Fruit fly (Drosophila melanogaster) whole organism, wandering third instar larva: Measurements from ENCODE around the gene mab-21.

Experiments used
- CG9705 ChIP-seq: fragments of 200-800 bp; sonication (Bioruptor generic); optimal IDR thresholded peaks from 2 replicates; lab custom pipeline; 2018; ENCODE audit warnings: missing biosample characterization, mild to moderate bottlenecking, missing genetic modification characterization
- CrebA ChIP-seq: fragments of 200-800 bp; sonication (Bioruptor generic); optimal IDR thresholded peaks from 2 replicates; lab custom pipeline; 2016; ENCODE audit warnings: missing biosample characterization, mild to moderate bottlenecking, missing genetic modification characterization, borderline replicate concordance
- Dfd ChIP-seq: fragments of >200 bp; optimal IDR thresholded peaks from 2 replicates; lab custom pipeline; 2017; ENCODE audit warnings: missing biosample characterization, missing genetic modification characterization
- HLH106 ChIP-seq: fragments of 200-800 bp; optimal IDR thresholded peaks from 3 replicates; lab custom pipeline; 2019; ENCODE audit warnings: missing biosample characterization, mild to moderate bottlenecking, missing genetic modification characterization, moderate library complexity
- Hnf4 ChIP-seq: fragments of 200-800 bp; sonication (Bioruptor generic); optimal IDR thresholded peaks from 2 replicates; lab custom pipeline; 2016; ENCODE audit warnings: missing biosample characterization, mild to moderate bottlenecking, missing genetic modification characterization
- Hr78 ChIP-seq: fragments of >200 bp; optimal IDR thresholded peaks from 2 replicates; lab custom pipeline; 2017; ENCODE audit warnings: missing biosample characterization, missing genetic modification characterization
- Hr83 ChIP-seq: fragments of 200-300 bp; sonication (Bioruptor generic); optimal IDR thresholded peaks from 2 replicates; lab custom pipeline; 2016; ENCODE audit warnings: missing biosample characterization, mild to moderate bottlenecking, missing genetic modification characterization, moderate library complexity; ENCODE audit not compliant: poor library complexity, severe bottlenecking
- Jra ChIP-seq: sonication (Bioruptor generic); optimal IDR thresholded peaks from 2 replicates; lab custom pipeline; 2016; ENCODE audit warnings: missing biosample characterization, missing genetic modification characterization
- Mio ChIP-seq: sonication (Bioruptor generic); optimal IDR thresholded peaks from 2 replicates; lab custom pipeline; 2016; ENCODE audit warnings: missing biosample characterization, missing genetic modification characterization
- N ChIP-seq: fragments of >200 bp; optimal IDR thresholded peaks from 2 replicates; lab custom pipeline; 2018; ENCODE audit warnings: missing biosample characterization, missing external identifiers, missing genetic modification characterization
- OdsH ChIP-seq: fragments of 200-800 bp; sonication (Bioruptor generic); optimal IDR thresholded peaks from 2 replicates; lab custom pipeline; 2016; ENCODE audit warnings: missing biosample characterization, mild to moderate bottlenecking, missing genetic modification characterization
- Rel ChIP-seq, 2 experiments: fragments of 200-800 bp; sonication (Bioruptor generic) in 1 of 2; optimal IDR thresholded peaks; 2 replicates in 1 of 2; 3 replicates in 1 of 2; lab custom pipeline; 2016 to 2019; ENCODE audit warnings: mild to moderate bottlenecking in 2 of 2, missing biosample characterization in 2 of 2, missing genetic modification characterization in 2 of 2, moderate library complexity in 1 of 2
- Sp1 ChIP-seq: fragments of 200-800 bp; sonication (Bioruptor generic); optimal IDR thresholded peaks from 3 replicates; lab custom pipeline; 2019; ENCODE audit warnings: missing biosample characterization, mild to moderate bottlenecking, missing genetic modification characterization, moderate library complexity
- Vsx2 ChIP-seq: fragments of 200-300, 225-300 bp; sonication (Bioruptor generic); optimal IDR thresholded peaks from 2 replicates; lab custom pipeline; 2018; ENCODE audit warnings: missing biosample characterization, missing genetic modification characterization; ENCODE audit not compliant: partially characterized antibody
- br ChIP-seq: fragments of 200-800 bp; sonication (Bioruptor generic); optimal IDR thresholded peaks from 2 replicates; lab custom pipeline; 2016; ENCODE audit warnings: missing biosample characterization, missing genetic modification characterization
- dl ChIP-seq, 2 experiments: fragments of 175-275, 200-275 bp in 1 of 2; fragments of 200-275 bp in 1 of 2; sonication (Bioruptor generic); optimal IDR thresholded peaks; lab custom pipeline; 2018; ENCODE audit warnings: mild to moderate bottlenecking in 2 of 2, missing biosample characterization in 2 of 2, missing genetic modification characterization in 2 of 2, moderate library complexity in 2 of 2; ENCODE audit not compliant: partially characterized antibody in 2 of 2, insufficient read depth in 1 of 2
- dmrt93B ChIP-seq: fragments of 200-800 bp; sonication (Bioruptor generic); optimal IDR thresholded peaks from 2 replicates; lab custom pipeline; 2018; ENCODE audit warnings: missing biosample characterization, mild to moderate bottlenecking, missing genetic modification characterization
- dsf ChIP-seq: sonication (Bioruptor generic); optimal IDR thresholded peaks from 2 replicates; lab custom pipeline; 2016; ENCODE audit warnings: missing biosample characterization, missing genetic modification characterization, borderline replicate concordance
- ey ChIP-seq: fragments of 200-800 bp; sonication (Bioruptor generic); optimal IDR thresholded peaks from 2 replicates; lab custom pipeline; 2016; ENCODE audit warnings: missing biosample characterization, missing genetic modification characterization
- foxo ChIP-seq, 2 experiments: fragments of 200-800 bp; sonication (Bioruptor generic); optimal IDR thresholded peaks; 2 replicates in 1 of 2; 3 replicates in 1 of 2; lab custom pipeline; 2016 to 2017; ENCODE audit warnings: missing biosample characterization in 2 of 2, missing genetic modification characterization in 2 of 2
- fru ChIP-seq: fragments of 200-800 bp; sonication (Bioruptor generic); optimal IDR thresholded peaks from 3 replicates; lab custom pipeline; 2016; ENCODE audit warnings: missing biosample characterization, mild to moderate bottlenecking, missing genetic modification characterization
- h ChIP-seq: fragments of 200-800 bp; sonication (Bioruptor generic); optimal IDR thresholded peaks from 3 replicates; lab custom pipeline; 2016; ENCODE audit warnings: missing biosample characterization, mild to moderate bottlenecking, missing genetic modification characterization
- jim ChIP-seq: fragments of 175-275, 200-325 bp; sonication (Bioruptor generic); optimal IDR thresholded peaks from 2 replicates; lab custom pipeline; 2016; ENCODE audit warnings: missing biosample characterization, mild to moderate bottlenecking, missing genetic modification characterization
- lola ChIP-seq: fragments of >200 bp; optimal IDR thresholded peaks from 2 replicates; lab custom pipeline; 2017; ENCODE audit warnings: missing biosample characterization, missing genetic modification characterization
- pan ChIP-seq: fragments of >200 bp; optimal IDR thresholded peaks from 2 replicates; lab custom pipeline; 2017
- psq ChIP-seq: fragments of 200-800 bp; sonication (Bioruptor generic); optimal IDR thresholded peaks from 3 replicates; lab custom pipeline; 2017; ENCODE audit warnings: missing biosample characterization, mild to moderate bottlenecking, missing genetic modification characterization, moderate library complexity
- rgr ChIP-seq: fragments of 200-800 bp; sonication (Bioruptor generic); optimal IDR thresholded peaks from 3 replicates; lab custom pipeline; 2016; ENCODE audit warnings: missing biosample characterization, mild to moderate bottlenecking, missing genetic modification characterization
- sage ChIP-seq: fragments of 200-800 bp; sonication (Bioruptor generic); optimal IDR thresholded peaks from 2 replicates; lab custom pipeline; 2016; ENCODE audit warnings: missing biosample characterization, mild to moderate bottlenecking, missing genetic modification characterization
- sv ChIP-seq: fragments of 200-800 bp; sonication (Bioruptor generic); optimal IDR thresholded peaks from 3 replicates; lab custom pipeline; 2016; ENCODE audit warnings: missing biosample characterization, missing genetic modification characterization
- tai ChIP-seq: sonication (Bioruptor generic); optimal IDR thresholded peaks from 2 replicates; lab custom pipeline; 2016; ENCODE audit warnings: missing biosample characterization, missing genetic modification characterization
- usp ChIP-seq: fragments of >200 bp; optimal IDR thresholded peaks from 2 replicates; lab custom pipeline; 2017; ENCODE audit warnings: missing biosample characterization, missing genetic modification characterization
- woc ChIP-seq: sonication (Bioruptor generic); optimal IDR thresholded peaks from 2 replicates; lab custom pipeline; 2016; ENCODE audit warnings: missing biosample characterization, mild to moderate bottlenecking, missing genetic modification characterization

mab-21 gene

DNA sequence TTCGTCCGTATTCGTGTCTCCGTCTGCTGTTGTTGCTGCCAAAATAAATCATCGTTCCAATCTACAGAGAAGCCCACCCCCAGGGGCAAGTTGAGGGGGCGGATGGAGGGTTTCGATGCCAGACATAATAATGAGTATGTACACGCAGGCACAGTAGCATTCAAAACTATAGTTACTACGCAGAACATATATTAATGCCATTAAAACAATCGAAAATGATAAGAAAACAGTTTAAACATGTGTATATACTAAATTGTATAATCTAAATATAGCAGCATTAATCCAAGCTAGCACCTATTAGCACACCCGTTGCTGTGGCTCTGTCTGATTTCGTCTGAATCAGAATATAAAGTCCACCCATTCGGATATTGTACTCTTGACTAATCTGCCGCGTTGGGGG is 32.1 kb downstream of the mab-21 start (continued):
- TF ChIP-seq pan (lab: Kevin White, UChicago), result no peak
- TF ChIP-seq Jra, result peak; percentile 81
- TF ChIP-seq CrebA (GFP tag; lab: Kevin White, UChicago), result peak; percentile 89
- TF ChIP-seq, all 38 proteins: peak for 23

DNA sequence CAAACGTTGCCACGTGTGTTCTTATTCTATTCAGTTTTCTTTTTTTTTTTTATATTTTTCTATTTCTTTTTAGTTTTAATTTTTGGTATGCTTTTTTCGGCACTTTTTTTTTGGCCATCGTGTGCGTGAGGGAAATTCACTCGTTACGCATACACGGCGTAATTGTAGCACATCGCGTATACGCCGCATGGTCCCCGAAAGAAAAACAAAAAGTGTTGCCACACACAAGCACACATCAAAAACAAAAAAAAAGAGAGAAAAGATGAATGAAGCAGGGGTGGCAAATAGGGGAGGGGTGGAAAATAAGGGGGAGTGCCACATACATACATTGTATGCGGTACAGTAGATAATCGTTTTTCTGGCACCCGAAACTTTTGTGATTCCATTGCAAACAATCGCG is 35.2 kb downstream of the mab-21 start:
- no peak for TF ChIP-seq Dfd (GFP tag; lab: Kevin White, UChicago)
- TF ChIP-seq br, result no peak
- TF ChIP-seq h (GFP tag; lab: Kevin White, UChicago), result no peak
- TF ChIP-seq tai, result no peak
- no peak for TF ChIP-seq Hr83 (GFP tag; lab: Kevin White, UChicago)
- TF ChIP-seq N, result no peak
- TF ChIP-seq dmrt93B (GFP tag; lab: Kevin White, UChicago), result no peak
- TF ChIP-seq Jra, result no peak
- TF ChIP-seq fru (GFP tag; lab: Kevin White, UChicago), result no peak
- no peak for TF ChIP-seq dsf (GFP tag; lab: Kevin White, UChicago)
- TF ChIP-seq dl (GFP tag; optimal IDR thresholded peaks at IDR 0.05; lab: Kevin White, UChicago; ENCODE audit: insufficient read depth in 1 of 2, partially characterized antibody in 2 of 2), result no peak
- TF ChIP-seq woc (GFP tag; lab: Kevin White, UChicago), result no peak
- TF ChIP-seq Rel (GFP tag; optimal IDR thresholded peaks at IDR 0.05; lab: Kevin White, UChicago), result no peak
- no peak for TF ChIP-seq Rel (tag; optimal IDR thresholded peaks at IDR 0.05; lab: Kevin White, UChicago)

DNA sequence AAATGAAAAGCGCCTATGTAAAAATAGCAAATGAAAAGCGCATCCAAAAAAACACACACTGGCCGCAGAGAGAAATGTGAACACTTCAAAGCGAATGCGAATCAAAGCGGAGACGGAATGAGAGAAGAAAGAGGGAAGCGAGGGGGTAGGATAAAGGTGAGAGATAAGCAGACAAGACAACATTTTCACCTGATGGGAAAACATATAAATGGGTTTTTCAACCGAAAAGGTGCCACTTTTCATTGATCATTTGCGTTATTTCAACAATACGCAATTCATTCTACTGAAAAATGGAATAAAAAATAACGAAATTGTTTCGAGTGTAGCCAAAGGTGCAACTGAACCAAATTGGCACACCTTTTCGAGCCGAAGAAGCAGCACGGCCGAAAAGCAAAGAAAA is 35.9 kb downstream of the mab-21 start:
- TF ChIP-seq psq (GFP tag; lab: Kevin White, UChicago) (no peak), sv (GFP tag; lab: Kevin White, UChicago) (no peak), Hr78 (GFP tag; lab: Kevin White, UChicago) (no peak), lola (GFP tag; lab: Kevin White, UChicago) (no peak)

DNA sequence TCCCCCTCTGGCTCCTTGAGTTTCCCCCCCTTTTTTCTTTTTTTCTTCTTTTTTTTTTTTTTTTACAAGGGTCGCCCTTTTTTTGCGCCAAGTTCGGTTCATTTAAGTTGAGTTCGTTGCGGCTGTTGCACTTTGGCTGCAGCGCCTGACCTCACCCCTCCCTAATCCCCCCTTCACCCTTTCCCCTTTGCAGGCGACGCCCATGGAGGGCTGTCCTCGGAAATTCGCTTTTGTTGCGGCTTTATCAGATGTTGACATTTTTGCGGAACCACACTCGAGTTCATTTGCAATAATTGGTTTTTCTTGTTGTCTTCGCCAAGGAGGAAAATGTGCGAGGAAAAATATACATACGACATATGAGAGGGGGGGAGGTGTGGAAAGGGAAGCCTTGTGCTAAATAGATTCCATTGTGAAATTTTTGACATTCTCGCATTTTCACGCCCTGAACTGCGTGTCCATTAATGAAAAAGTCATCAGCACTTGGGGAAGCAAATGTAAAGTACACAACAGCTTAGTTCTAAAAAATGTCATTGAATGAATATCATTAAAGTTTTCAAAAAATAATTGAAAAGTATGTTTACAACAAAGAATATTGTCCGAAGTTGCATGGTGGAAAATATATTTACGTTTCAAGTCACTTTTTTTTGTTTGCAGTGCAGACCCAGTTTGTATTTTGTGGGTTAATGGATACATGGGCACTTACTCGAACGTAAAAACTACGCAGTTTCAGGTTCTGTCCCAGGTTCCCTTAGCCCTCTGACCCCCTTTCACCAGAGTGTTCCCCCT is 38.4 kb downstream of the mab-21 start:
- TF ChIP-seq jim (GFP tag; lab: Kevin White, UChicago), result no peak
- no peak for TF ChIP-seq Hr83 (GFP tag; lab: Kevin White, UChicago)
- TF ChIP-seq CG9705, result no peak
- no peak for TF ChIP-seq Vsx2 (GFP tag; lab: Kevin White, UChicago)

DNA sequence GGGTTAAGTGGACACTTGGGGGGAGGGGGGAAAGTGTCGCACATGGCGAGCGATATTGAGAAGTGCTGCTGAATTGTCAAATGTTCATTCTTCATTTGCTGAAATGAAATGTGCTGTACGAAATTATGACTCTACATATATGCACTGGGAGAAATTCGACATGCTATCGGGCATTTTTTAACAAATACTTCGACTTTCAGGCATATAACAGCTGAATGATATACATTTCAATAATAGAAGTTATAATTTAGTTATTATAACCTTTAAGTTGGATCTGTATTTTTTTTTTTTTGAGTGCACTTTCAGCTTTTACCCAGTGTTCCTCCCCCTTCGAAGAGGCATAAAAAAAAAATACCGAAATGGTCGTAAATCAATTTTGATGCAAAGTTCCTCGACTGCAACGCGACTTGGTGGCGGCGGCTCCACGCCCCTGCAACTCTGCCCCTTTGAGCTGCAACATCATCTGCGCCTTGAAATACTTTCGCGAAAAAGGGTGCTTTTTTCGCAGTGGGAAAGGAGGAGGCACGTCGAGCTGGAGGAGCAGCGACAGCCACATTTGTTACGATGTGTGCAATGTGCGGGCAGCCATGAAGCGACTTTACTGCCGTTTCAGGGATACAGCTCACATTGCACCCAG is 39.5 kb downstream of the mab-21 start:
- TF ChIP-seq fru (GFP tag; lab: Kevin White, UChicago), result peak; percentile 26
- no peak for TF ChIP-seq usp
- peak; percentile 62 for TF ChIP-seq sage (GFP tag; lab: Kevin White, UChicago)
- no peak for TF ChIP-seq lola (GFP tag; lab: Kevin White, UChicago)
- TF ChIP-seq rgr, result peak; percentile 59
- TF ChIP-seq Mio, result no peak
- no peak for TF ChIP-seq Vsx2 (GFP tag; lab: Kevin White, UChicago)
- TF ChIP-seq jim (GFP tag; lab: Kevin White, UChicago), result no peak
- no peak for TF ChIP-seq CrebA (GFP tag; lab: Kevin White, UChicago)
- TF ChIP-seq br, result peak; percentile 49
- peak; percentile 48 for TF ChIP-seq OdsH (GFP tag; lab: Kevin White, UChicago)
- peak; percentile 48 for TF ChIP-seq dmrt93B (GFP tag; lab: Kevin White, UChicago)
- peak; percentile 72 for TF ChIP-seq h (GFP tag; lab: Kevin White, UChicago)
- no peak for TF ChIP-seq N
- TF ChIP-seq dl (GFP tag; optimal IDR thresholded peaks at IDR 0.05; lab: Kevin White, UChicago; ENCODE audit: insufficient read depth in 1 of 2, partially characterized antibody in 2 of 2), result no peak
- TF ChIP-seq Sp1 (GFP tag; lab: Kevin White, UChicago), result peak; percentile 64
- peak; percentile 47 for TF ChIP-seq CG9705
- TF ChIP-seq Rel (GFP tag; optimal IDR thresholded peaks at IDR 0.05; lab: Kevin White, UChicago), result no peak
- peak; percentile 7 for TF ChIP-seq Rel (tag; optimal IDR thresholded peaks at IDR 0.05; lab: Kevin White, UChicago)
- TF ChIP-seq Hnf4 (GFP tag; lab: Kevin White, UChicago), result peak; percentile 50
- peak; percentile 66 for TF ChIP-seq HLH106
- no peak for TF ChIP-seq ey
- TF ChIP-seq psq (GFP tag; lab: Kevin White, UChicago), result peak; percentile 40
- peak in 1 of 2 experiments; percentile 45 for TF ChIP-seq foxo (GFP tag; optimal IDR thresholded peaks at IDR 0.05; lab: Kevin White, UChicago)
